Fruit fly (Drosophila melanogaster): ENCODE data around the gene CG4362.
A peak's percentile ranks its signal among the peaks of the same experiment; 100 is the strongest.

Gene CG4362

dm6 chr3R:20308972-20309660 lies 1.8 kb upstream of the CG4362 start, which contains the start of gene Orp8 (continued):
- TF ChIP-seq CG18599 (GFP tag; optimal IDR thresholded peaks at IDR 0.05) = peak; percentile 35
- TF ChIP-seq cg (GFP tag; optimal IDR thresholded peaks at IDR 0.05) = peak; percentile 80
- peak; percentile 5 for TF ChIP-seq CG33557 (GFP tag; optimal IDR thresholded peaks at IDR 0.05)
- no peak for TF ChIP-seq Xbp1 (GFP tag; optimal IDR thresholded peaks at IDR 0.05)
- TF ChIP-seq CG12659 (GFP tag; optimal IDR thresholded peaks at IDR 0.05) = peak; percentile 40
- peak; percentile 84 for TF ChIP-seq Adf1 (GFP tag; IDR thresholded peaks at IDR 0.05)
- peak; percentile 73 for TF ChIP-seq CG34376 (GFP tag; optimal IDR thresholded peaks at IDR 0.05)
- TF ChIP-seq Gug (GFP tag; IDR thresholded peaks at IDR 0.05) = no peak
- peak in 1 of 2 experiments; percentile 84 for TF ChIP-seq Pdp1 (GFP tag; optimal IDR thresholded peaks at IDR 0.05)
- TF ChIP-seq Drgx (GFP tag; IDR thresholded peaks at IDR 0.05) = peak; percentile 69
- peak; percentile 32; the same call in 1 of the 2 replicates for TF ChIP-seq amos (GFP tag; IDR thresholded peaks at IDR 0.05; ENCODE audit: partially characterized antibody)
- TF ChIP-seq E2f2 (GFP tag; IDR thresholded peaks at IDR 0.05) = peak; percentile 87
- peak; percentile 74 for TF ChIP-seq HLH4C (GFP tag; IDR thresholded peaks at IDR 0.05; ENCODE audit: partially characterized antibody)
- peak; percentile 56; the same call in 1 of the 3 replicates for TF ChIP-seq CG14860 (GFP tag; IDR thresholded peaks at IDR 0.05; ENCODE audit: partially characterized antibody)
- no peak for TF ChIP-seq prd (optimal IDR thresholded peaks at IDR 0.05)
- no peak for TF ChIP-seq prd (GFP tag; IDR thresholded peaks at IDR 0.05)
- peak; percentile 19 for TF ChIP-seq bcd (GFP tag; optimal IDR thresholded peaks at IDR 0.05)
- TF ChIP-seq trem (tag; optimal IDR thresholded peaks at IDR 0.05) = peak; percentile 29
- peak; percentile 5 for TF ChIP-seq CG8359 (GFP tag; optimal IDR thresholded peaks at IDR 0.05; ENCODE audit: borderline replicate concordance)
- peak; percentile 88 for TF ChIP-seq CG15601 (tag; optimal IDR thresholded peaks at IDR 0.05)
- TF ChIP-seq CG12769 (tag; optimal IDR thresholded peaks at IDR 0.05) = peak; percentile 97
- TF ChIP-seq CG7987 (GFP tag; optimal IDR thresholded peaks at IDR 0.05) = peak; percentile 51
- TF ChIP-seq CG32532 (GFP tag; IDR thresholded peaks at IDR 0.05) = peak; percentile 55
- peak; percentile 50 for TF ChIP-seq Ets97D (GFP tag; optimal IDR thresholded peaks at IDR 0.05)
- peak; percentile 67 for TF ChIP-seq Hand (GFP tag; optimal IDR thresholded peaks at IDR 0.05)
- TF ChIP-seq grau (tag; optimal IDR thresholded peaks at IDR 0.05) = peak; percentile 12
- TF ChIP-seq bbx (GFP tag; IDR thresholded peaks at IDR 0.05; ENCODE audit: partially characterized antibody) = peak; percentile 30; the same call in 1 of the 2 replicates
- TF ChIP-seq Fer3 (tag; optimal IDR thresholded peaks at IDR 0.05) = peak; percentile 18
- peak; percentile 89 for TF ChIP-seq pfk (GFP tag; optimal IDR thresholded peaks at IDR 0.05)
- peak; percentile 53; the same call in 1 of the 2 replicates for TF ChIP-seq Atf6 (GFP tag; IDR thresholded peaks at IDR 0.05)
- TF ChIP-seq rib (GFP tag; IDR thresholded peaks at IDR 0.05) = peak; percentile 69
- peak; percentile 18; the same call in 1 of the 3 replicates for TF ChIP-seq CG14050 (GFP tag; IDR thresholded peaks at IDR 0.05)
- TF ChIP-seq unpg (GFP tag; optimal IDR thresholded peaks at IDR 0.05) = peak; percentile 2
- TF ChIP-seq inv (GFP tag; IDR thresholded peaks at IDR 0.05; ENCODE audit: partially characterized antibody) = 0 out of 2 replicates have a peak, but pooled peaks have one; percentile 14
- TF ChIP-seq ara (GFP tag; IDR thresholded peaks at IDR 0.05) = peak; percentile 20; the same call in 1 of the 2 replicates
- TF ChIP-seq MTF-1 (GFP tag; optimal IDR thresholded peaks at IDR 0.05; ENCODE audit: borderline replicate concordance) = peak; percentile 19
- peak; percentile 12 for TF ChIP-seq MESR4 (GFP tag; optimal IDR thresholded peaks at IDR 0.05)
- TF ChIP-seq CG31388 (GFP tag; optimal IDR thresholded peaks at IDR 0.05) = no peak
- no peak for TF ChIP-seq Vsx1 (GFP tag; optimal IDR thresholded peaks at IDR 0.05)
- TF ChIP-seq Stat92E (GFP tag; optimal IDR thresholded peaks at IDR 0.05) = peak in 1 of 3 experiments; percentile 24
- peak; percentile 17 for TF ChIP-seq HmgZ (tag; optimal IDR thresholded peaks at IDR 0.05)
